Fruit fly (Drosophila melanogaster) whole organism, embryonic: ENCODE data around the gene CG34353.

Experiments used
- Atf3 ChIP-seq: fragments of 200-800 bp; sonication (Bioruptor generic); optimal IDR thresholded peaks from 3 replicates; lab custom pipeline; 2016; ENCODE audit warnings: missing biosample characterization, missing genetic modification characterization
- Awh ChIP-seq: fragments of 200-800 bp; sonication (Bioruptor generic); IDR thresholded peaks from 2 replicates; pipeline ENCODE4, ENCODE4 v1.3.6; 2022; ENCODE audit warnings: missing biosample characterization, missing genetic modification characterization
- CG10274 ChIP-seq: fragments of 200-800 bp; sonication (Bioruptor generic); optimal IDR thresholded peaks from 3 replicates; lab custom pipeline; 2017; ENCODE audit warnings: missing biosample characterization, mild to moderate bottlenecking, missing genetic modification characterization
- CG10366 ChIP-seq: fragments of 200-800 bp; sonication (Bioruptor generic); IDR thresholded peaks from 2 replicates; pipeline ENCODE4 v1.3.6; 2022; ENCODE audit warnings: missing biosample characterization, missing genetic modification characterization
- CG10979 ChIP-seq: fragments of 200-800 bp; sonication (Bioruptor generic); optimal IDR thresholded peaks from 2 replicates; lab custom pipeline; 2018; ENCODE audit warnings: missing biosample characterization, mild to moderate bottlenecking, missing genetic modification characterization, moderate library complexity
- CG11504 ChIP-seq: fragments of 200-800 bp; sonication (Bioruptor generic); optimal IDR thresholded peaks from 3 replicates; lab custom pipeline; 2019; ENCODE audit warnings: missing biosample characterization, mild to moderate bottlenecking, missing genetic modification characterization, moderate library complexity
- CG12942 ChIP-seq: fragments of 200-800 bp; sonication (Bioruptor generic); optimal IDR thresholded peaks from 3 replicates; lab custom pipeline; 2016; ENCODE audit warnings: missing biosample characterization, missing genetic modification characterization
- CG13123 ChIP-seq: fragments of 200-800 bp; sonication (Bioruptor generic); optimal IDR thresholded peaks from 2 replicates; lab custom pipeline; 2016; ENCODE audit warnings: missing biosample characterization, missing genetic modification characterization
- CG16813 ChIP-seq: fragments of 200-800 bp; sonication (Bioruptor generic); IDR thresholded peaks from 3 replicates; pipeline ENCODE4 v1.3.6; 2022; ENCODE audit warnings: missing biosample characterization, missing genetic modification characterization; ENCODE audit not compliant: partially characterized antibody
- CG17802 ChIP-seq: fragments of 200-800 bp; sonication (Bioruptor generic); optimal IDR thresholded peaks from 2 replicates; lab custom pipeline; 2018; ENCODE audit warnings: missing biosample characterization, mild to moderate bottlenecking, missing genetic modification characterization, moderate library complexity
- CG18011 ChIP-seq: fragments of 200-800 bp; sonication (Bioruptor generic); optimal IDR thresholded peaks from 2 replicates; lab custom pipeline; 2017; ENCODE audit warnings: missing biosample characterization, missing genetic modification characterization, mild to moderate bottlenecking, moderate library complexity, missing genotype
- CG31365 ChIP-seq: fragments of 200-800 bp; sonication (Bioruptor generic); optimal IDR thresholded peaks from 2 replicates; lab custom pipeline; 2018; ENCODE audit warnings: missing biosample characterization, mild to moderate bottlenecking, missing genetic modification characterization
- CG3163 ChIP-seq: fragments of 200-800 bp; sonication (Bioruptor generic); optimal IDR thresholded peaks from 3 replicates; lab custom pipeline; 2016; ENCODE audit warnings: missing biosample characterization, missing genetic modification characterization
- CG3847 ChIP-seq: fragments of 200-800 bp; sonication (Bioruptor generic); IDR thresholded peaks from 2 replicates; pipeline ENCODE4 v1.3.6; 2022; ENCODE audit warnings: missing biosample characterization, missing genetic modification characterization
- CG6654 ChIP-seq: fragments of 200-800 bp; sonication (Bioruptor generic); optimal IDR thresholded peaks from 2 replicates; lab custom pipeline; 2017; ENCODE audit warnings: missing biosample characterization, mild to moderate bottlenecking, missing genetic modification characterization
- CG7556 ChIP-seq: fragments of 200-800 bp; sonication (Bioruptor generic); optimal IDR thresholded peaks from 2 replicates; lab custom pipeline; 2017; ENCODE audit warnings: missing biosample characterization, mild to moderate bottlenecking, missing genetic modification characterization
- CG9437 ChIP-seq: fragments of 200-800 bp; sonication (Bioruptor generic); optimal IDR thresholded peaks from 2 replicates; lab custom pipeline; 2018; ENCODE audit warnings: missing biosample characterization, mild to moderate bottlenecking, missing genetic modification characterization
- CG9727 ChIP-seq: fragments of 200-800 bp; sonication (Bioruptor generic); optimal IDR thresholded peaks from 3 replicates; lab custom pipeline; 2017; ENCODE audit warnings: missing biosample characterization, mild to moderate bottlenecking, missing genetic modification characterization
- Chrac-16 ChIP-seq: fragments of 200-800 bp; sonication (Bioruptor generic); optimal IDR thresholded peaks from 3 replicates; lab custom pipeline; 2016; ENCODE audit warnings: missing biosample characterization, missing genetic modification characterization
- Dll ChIP-seq: fragments of 200-800 bp; sonication (Bioruptor generic); IDR thresholded peaks from 4 replicates; pipeline ENCODE4 v1.3.6; 2022; ENCODE audit warnings: missing biosample characterization, missing genetic modification characterization; ENCODE audit not compliant: partially characterized antibody
- HHEX ChIP-seq: fragments of 200-800 bp; sonication (Bioruptor generic); optimal IDR thresholded peaks from 3 replicates; lab custom pipeline; 2017; ENCODE audit warnings: missing biosample characterization, mild to moderate bottlenecking, missing genetic modification characterization, missing genetic modification reagents
- Hey ChIP-seq: fragments of 200-800 bp; sonication (Bioruptor generic); optimal IDR thresholded peaks from 3 replicates; lab custom pipeline; 2018; ENCODE audit warnings: missing biosample characterization, mild to moderate bottlenecking, missing genetic modification characterization
- Hmr ChIP-seq: fragments of 200-800 bp; sonication (Bioruptor generic); optimal IDR thresholded peaks from 3 replicates; lab custom pipeline; 2017; ENCODE audit warnings: mild to moderate bottlenecking, missing biosample characterization, missing genetic modification reagents, missing genetic modification characterization
- Hr3 ChIP-seq: fragments of 200-800 bp; sonication (Bioruptor generic); optimal IDR thresholded peaks from 3 replicates; lab custom pipeline; 2016; ENCODE audit warnings: missing biosample characterization, missing genetic modification characterization
- MBD-R2 ChIP-seq: fragments of 200-800 bp; sonication (Bioruptor generic); IDR thresholded peaks from 2 replicates; pipeline ENCODE4 v1.3.6; 2022; ENCODE audit warnings: missing biosample characterization, missing genetic modification characterization
- NFAT ChIP-seq: fragments of 200-800 bp; sonication (Bioruptor generic); IDR thresholded peaks from 2 replicates; pipeline ENCODE4 v1.3.6; 2022; ENCODE audit warnings: missing biosample characterization, missing genetic modification characterization
- Nf-YC ChIP-seq: fragments of 200-800 bp; optimal IDR thresholded peaks from 3 replicates; lab custom pipeline; 2019; ENCODE audit warnings: missing biosample characterization, mild to moderate bottlenecking, missing genetic modification characterization, moderate library complexity
- NfI ChIP-seq: fragments of 200-800 bp; sonication (Bioruptor generic); optimal IDR thresholded peaks from 3 replicates; lab custom pipeline; 2018; ENCODE audit warnings: missing biosample characterization, mild to moderate bottlenecking, missing genetic modification characterization, moderate library complexity
- Scr ChIP-seq: fragments of 200-800 bp; sonication (Bioruptor generic); IDR thresholded peaks from 2 replicates; pipeline ENCODE4 v1.3.6; 2022; ENCODE audit warnings: missing biosample characterization, missing genetic modification characterization; ENCODE audit not compliant: partially characterized antibody
- Sin3A ChIP-seq: fragments of >200 bp; optimal IDR thresholded peaks from 2 replicates; lab custom pipeline; 2018
- Ssrp ChIP-seq: fragments of 200-800 bp; sonication (Bioruptor generic); optimal IDR thresholded peaks from 2 replicates; lab custom pipeline; 2018; ENCODE audit warnings: missing biosample characterization, mild to moderate bottlenecking, missing genetic modification characterization, moderate library complexity
- ase ChIP-seq: fragments of 200-800 bp; sonication (Bioruptor generic); IDR thresholded peaks from 3 replicates; pipeline ENCODE4 v1.3.6; 2022; ENCODE audit warnings: missing biosample characterization, missing genetic modification characterization
- bigmax ChIP-seq: fragments of 200-800 bp; sonication (Bioruptor generic); optimal IDR thresholded peaks from 2 replicates; lab custom pipeline; 2018; ENCODE audit warnings: missing biosample characterization, mild to moderate bottlenecking, missing genetic modification characterization
- chm ChIP-seq: fragments of 200-800 bp; sonication (Bioruptor generic); IDR thresholded peaks from 2 replicates; pipeline ENCODE4 v1.3.6; 2022; ENCODE audit warnings: missing biosample characterization, missing genetic modification characterization
- crp ChIP-seq, 2 experiments: fragments of 200-800 bp; sonication (Bioruptor generic); optimal IDR thresholded peaks; 2 replicates in 1 of 2; 3 replicates in 1 of 2; lab custom pipeline; 2017; ENCODE audit warnings: missing biosample characterization in 2 of 2, missing genetic modification characterization in 2 of 2, mild to moderate bottlenecking in 1 of 2, moderate library complexity in 1 of 2
- dmrt99B ChIP-seq: fragments of 200-800 bp; sonication (Bioruptor generic); optimal IDR thresholded peaks from 2 replicates; lab custom pipeline; 2018; ENCODE audit warnings: missing biosample characterization, mild to moderate bottlenecking, missing genetic modification characterization, moderate library complexity
- eve ChIP-seq, 2 experiments: fragments of >200 bp; optimal IDR thresholded peaks; 2 replicates each; lab custom pipeline; 2017; ENCODE audit warnings: missing biosample characterization in 2 of 2, missing genetic modification characterization in 2 of 2
- klu ChIP-seq: fragments of 200-800 bp; sonication (Bioruptor generic); IDR thresholded peaks from 2 replicates; pipeline ENCODE4 v1.3.6; 2022; ENCODE audit warnings: missing biosample characterization, missing genetic modification characterization
- kni ChIP-seq: fragments of 200-800 bp; sonication (Bioruptor generic); optimal IDR thresholded peaks from 3 replicates; lab custom pipeline; 2017; ENCODE audit warnings: mild to moderate bottlenecking, missing biosample characterization, missing genetic modification reagents, missing genetic modification characterization
- lbe ChIP-seq: fragments of 200-800 bp; sonication (Bioruptor generic); optimal IDR thresholded peaks from 2 replicates; lab custom pipeline; 2016; ENCODE audit warnings: missing biosample characterization, mild to moderate bottlenecking, missing genetic modification characterization
- lmd ChIP-seq: fragments of 200-800 bp; sonication (Bioruptor generic); IDR thresholded peaks from 2 replicates; pipeline ENCODE4 v1.3.6; 2022; ENCODE audit warnings: missing biosample characterization, missing genetic modification characterization
- org-1 ChIP-seq: fragments of 200-800 bp; sonication (Bioruptor generic); optimal IDR thresholded peaks from 2 replicates; lab custom pipeline; 2017; ENCODE audit warnings: missing biosample characterization, missing genetic modification characterization
- row ChIP-seq: fragments of 200-800 bp; sonication (Bioruptor generic); IDR thresholded peaks from 3 replicates; pipeline ENCODE4 v1.3.6; 2022; ENCODE audit warnings: missing biosample characterization, missing genetic modification characterization
- schlank ChIP-seq: fragments of 200-800 bp; sonication (Bioruptor generic); optimal IDR thresholded peaks from 2 replicates; lab custom pipeline; 2018; ENCODE audit warnings: missing biosample characterization, mild to moderate bottlenecking, missing genetic modification characterization
- slou ChIP-seq: fragments of 200-800 bp; sonication (Bioruptor generic); optimal IDR thresholded peaks from 3 replicates; lab custom pipeline; 2016; ENCODE audit warnings: missing biosample characterization, missing genetic modification characterization
- sna ChIP-seq: fragments of 200-800 bp; sonication (Bioruptor generic); IDR thresholded peaks from 2 replicates; pipeline ENCODE4 v1.3.6; 2022; ENCODE audit warnings: missing biosample characterization, missing genetic modification characterization; ENCODE audit not compliant: partially characterized antibody
- sqz ChIP-seq: fragments of 200-800 bp; sonication (Bioruptor generic); optimal IDR thresholded peaks from 3 replicates; lab custom pipeline; 2018; ENCODE audit warnings: missing biosample characterization, mild to moderate bottlenecking, missing genetic modification characterization
- ssp ChIP-seq: fragments of 200-800 bp; sonication (Bioruptor generic); IDR thresholded peaks from 2 replicates; pipeline ENCODE4 v1.3.6; 2022; ENCODE audit warnings: missing biosample characterization, missing genetic modification characterization
- tna ChIP-seq: fragments of 200-800 bp; sonication (Bioruptor generic); IDR thresholded peaks from 2 replicates; pipeline ENCODE4 v1.3.6; 2022; ENCODE audit warnings: missing biosample characterization, missing genetic modification characterization; ENCODE audit not compliant: partially characterized antibody

CG34353 gene

dm6 chr3R:27916355-27917019, 10.8 kb upstream of the CG34353 start, which contains the start of the genes CG5003 and mRpS22 (continued):
- no peak for TF ChIP-seq CG10274 (GFP tag; lab: Kevin White, UChicago)
- TF ChIP-seq Dll (GFP tag; lab: Robert Waterston, UW), result peak; percentile 41; the same call in 2 of the 4 replicates
- no peak for TF ChIP-seq schlank (tag; lab: Kevin White, UChicago)
- TF ChIP-seq row (GFP tag; lab: Robert Waterston, UW), result peak; percentile 83
- peak; percentile 74 for TF ChIP-seq CG9727
- TF ChIP-seq kni (GFP tag; lab: Kevin White, UChicago), result no peak
- no peak for TF ChIP-seq CG17802 (tag; lab: Kevin White, UChicago)
- peak; percentile 60 for TF ChIP-seq CG9437 (GFP tag; lab: Kevin White, UChicago)
- no peak for TF ChIP-seq bigmax
- no peak for TF ChIP-seq CG13123 (GFP tag; lab: Kevin White, UChicago)
- peak; percentile 31 for TF ChIP-seq CG18011
- TF ChIP-seq sqz (GFP tag; lab: Kevin White, UChicago), result peak; percentile 69
- peak; percentile 59 for TF ChIP-seq Chrac-16 (GFP tag; lab: Kevin White, UChicago)
- peak; percentile 64 for TF ChIP-seq Hr3
- TF ChIP-seq Ssrp, result peak; percentile 58
- peak; percentile 1 for TF ChIP-seq Sin3A
- peak; percentile 51 for TF ChIP-seq dmrt99B (tag; lab: Kevin White, UChicago)
- peak; percentile 58 for TF ChIP-seq CG3847 (GFP tag; lab: Robert Waterston, UW)
- TF ChIP-seq tna, result peak; percentile 34; the same call in 1 of the 2 replicates
- no peak for TF ChIP-seq Hey (tag; lab: Kevin White, UChicago)
- peak; percentile 48; the same call in 1 of the 2 replicates for TF ChIP-seq Scr (GFP tag; lab: Robert Waterston, UW)
- TF ChIP-seq Nf-YC (tag; lab: Kevin White, UChicago), result peak; percentile 73
- no peak for TF ChIP-seq sna (GFP tag; lab: Robert Waterston, UW)
- no peak for TF ChIP-seq CG3163 (GFP tag; lab: Kevin White, UChicago)
- peak; percentile 32 for TF ChIP-seq CG6654 (GFP tag; lab: Kevin White, UChicago)
- TF ChIP-seq CG31365 (tag; lab: Kevin White, UChicago), result no peak
- peak; percentile 42; the same call in 1 of the 2 replicates for TF ChIP-seq NFAT
- TF ChIP-seq MBD-R2 (GFP tag; lab: Robert Waterston, UW), result peak; percentile 68
- peak; percentile 68 for TF ChIP-seq CG7556 (GFP tag; lab: Kevin White, UChicago)
- peak; percentile 51 for TF ChIP-seq CG12942
- peak; percentile 34; the same call in 1 of the 2 replicates for TF ChIP-seq chm (GFP tag; lab: Robert Waterston, UW)
- peak; percentile 11 for TF ChIP-seq Atf3 (GFP tag; lab: Kevin White, UChicago)
- TF ChIP-seq lbe (GFP tag; lab: Kevin White, UChicago), result peak; percentile 29
- peak; percentile 21; the same call in 1 of the 2 replicates for TF ChIP-seq klu (GFP tag; lab: Robert Waterston, UW)
- TF ChIP-seq CG10979, result peak; percentile 40
- TF ChIP-seq Awh (GFP tag; lab: Robert Waterston, UW), result no peak
- peak; percentile 73 for TF ChIP-seq CG11504 (tag; lab: Kevin White, UChicago)
- peak; percentile 23 for TF ChIP-seq CG10366 (GFP tag; lab: Robert Waterston, UW)
- peak; percentile 66 for TF ChIP-seq slou (GFP tag; lab: Kevin White, UChicago)
- TF ChIP-seq eve (GFP tag; optimal IDR thresholded peaks at IDR 0.05; lab: Kevin White, UChicago), result no peak
- peak; percentile 36; the same call in 1 of the 2 replicates for TF ChIP-seq ssp
- TF ChIP-seq lmd, result peak; percentile 24; the same call in 1 of the 2 replicates
- TF ChIP-seq crp (GFP tag; optimal IDR thresholded peaks at IDR 0.05; lab: Kevin White, UChicago), result peak in 1 of 2 experiments; percentile 19
- 0 out of 3 replicates have a peak, but pooled peaks have one; percentile 8 for TF ChIP-seq ase (GFP tag; lab: Robert Waterston, UW)
- peak; percentile 56 for TF ChIP-seq Hmr (GFP tag; lab: Kevin White, UChicago)
- peak; percentile 58 for TF ChIP-seq NfI (GFP tag; lab: Kevin White, UChicago)
- no peak for TF ChIP-seq org-1 (GFP tag; lab: Kevin White, UChicago)
- TF ChIP-seq CG16813 (GFP tag; lab: Robert Waterston, UW), result peak; percentile 46; the same call in 1 of the 3 replicates
- TF ChIP-seq HHEX (GFP tag; lab: Kevin White, UChicago), result peak; percentile 29
